Worm (Caenorhabditis elegans): ENCODE data around the gene T24G10.2.

T24G10.2 gene

DNA sequence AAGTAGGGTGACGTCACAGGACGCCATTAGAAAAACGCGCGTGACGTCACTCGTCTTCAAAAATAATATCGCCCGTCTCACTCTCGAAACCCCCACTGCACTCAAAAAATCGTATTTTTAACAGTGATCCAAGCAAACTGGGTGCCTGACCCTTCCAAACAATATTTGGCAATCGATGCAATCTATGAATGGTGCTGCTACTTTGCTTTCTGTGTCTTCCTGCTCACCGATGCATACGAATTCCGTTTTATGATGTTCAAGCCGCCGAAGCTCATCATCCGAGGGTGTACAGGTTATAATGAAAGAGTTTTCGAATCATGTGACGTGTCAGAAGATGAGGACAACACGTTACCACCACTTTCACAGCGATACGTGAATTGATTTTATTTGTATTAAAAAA lies 35.0 kb downstream of the T24G10.2 start, which contains the start of gene W03A5.1:
W03A5.1 (plus strand) TSS at position 301 of the 400 bp plus-strand sequence.
- no peak for TF ChIP-seq ceh-22 (tag; optimal IDR thresholded peaks at IDR 0.05)
- TF ChIP-seq K09A11.1 (tag; optimal IDR thresholded peaks at IDR 0.05; ENCODE audit: insufficient read depth) = no peak
- no peak for TF ChIP-seq ahr-1 (tag; optimal IDR thresholded peaks at IDR 0.05)
- no peak for TF ChIP-seq F13H6.1 (tag; optimal IDR thresholded peaks at IDR 0.05)
- TF ChIP-seq ceh-2 (tag; optimal IDR thresholded peaks at IDR 0.05) = no peak
- TF ChIP-seq hlh-6 (tag; optimal IDR thresholded peaks at IDR 0.05) = no peak
- no peak for TF ChIP-seq ceh-19 (GFP tag; optimal IDR thresholded peaks at IDR 0.05)
- no peak for TF ChIP-seq tbx-2 (tag; optimal IDR thresholded peaks at IDR 0.05)
- no peak for TF ChIP-seq hlh-15 (tag; optimal IDR thresholded peaks at IDR 0.05)
- no peak for TF ChIP-seq sox-2 (GFP tag; IDR thresholded peaks at IDR 0.05)
- no peak for TF ChIP-seq hlh-13 (GFP tag; optimal IDR thresholded peaks at IDR 0.05)
- TF ChIP-seq ceh-14 (tag; optimal IDR thresholded peaks at IDR 0.05) = no peak
- no peak for TF ChIP-seq odd-2 (tag; optimal IDR thresholded peaks at IDR 0.05)
- no peak for TF ChIP-seq ttx-3 (tag; optimal IDR thresholded peaks at IDR 0.05)
- TF ChIP-seq mec-3 (tag; optimal IDR thresholded peaks at IDR 0.05; ENCODE audit: borderline replicate concordance) = no peak
- no peak for TF ChIP-seq ceh-34 (tag; optimal IDR thresholded peaks at IDR 0.05)

DNA sequence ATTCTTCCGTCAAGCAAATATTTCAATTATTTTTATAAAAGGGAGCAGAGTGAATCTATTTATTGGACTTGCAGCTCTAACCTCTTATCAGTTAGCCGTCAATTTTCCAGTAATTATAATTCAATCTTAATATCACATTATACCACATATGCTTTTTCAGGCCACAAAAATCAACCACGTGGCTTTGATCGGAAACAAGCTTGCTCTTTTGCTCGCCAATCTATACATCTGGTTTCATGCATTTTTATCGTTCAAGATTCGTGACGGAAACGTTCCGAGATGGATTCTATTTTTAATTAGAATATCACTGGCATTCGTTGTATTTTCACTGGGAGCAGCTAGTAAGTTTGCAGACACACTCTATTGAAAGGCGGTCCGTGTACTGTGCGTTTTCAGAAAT lies 35.5 kb downstream of the T24G10.2 start:
- TF ChIP-seq dve-1 (tag; optimal IDR thresholded peaks at IDR 0.05) = no peak
- no peak for TF ChIP-seq eyg-1 (tag; optimal IDR thresholded peaks at IDR 0.05)
- no peak for TF ChIP-seq ceh-24 (tag; optimal IDR thresholded peaks at IDR 0.05)
- TF ChIP-seq pha-2 (tag; optimal IDR thresholded peaks at IDR 0.05) = no peak
- no peak for TF ChIP-seq Y22D7AL.16 (tag; optimal IDR thresholded peaks at IDR 0.05)
- no peak for TF ChIP-seq ceh-30 (tag; optimal IDR thresholded peaks at IDR 0.05)
- no peak for TF ChIP-seq fkh-10 (GFP tag; optimal IDR thresholded peaks at IDR 0.05)
- TF ChIP-seq rnt-1 (tag; optimal IDR thresholded peaks at IDR 0.05) = no peak
- no peak for TF ChIP-seq fax-1 (tag; optimal IDR thresholded peaks at IDR 0.05)
- TF ChIP-seq sox-2 (GFP tag; IDR thresholded peaks at IDR 0.05) = no peak
- no peak for TF ChIP-seq elt-4 (tag; optimal IDR thresholded peaks at IDR 0.05)
- no peak for TF ChIP-seq T23F11.4 (GFP tag; optimal IDR thresholded peaks at IDR 0.05)
- TF ChIP-seq pax-1 (tag; optimal IDR thresholded peaks at IDR 0.05) = no peak
- no peak for TF ChIP-seq ceh-18 (tag; optimal IDR thresholded peaks at IDR 0.05)

- TF ChIP-seq nhr-232 (tag; optimal IDR thresholded peaks at IDR 0.05) (no peak), ceh-18 (tag; optimal IDR thresholded peaks at IDR 0.05) (no peak), K02D7.2 (tag; optimal IDR thresholded peaks at IDR 0.05) (no peak), eyg-1 (tag; optimal IDR thresholded peaks at IDR 0.05) (no peak), hlh-6 (tag; optimal IDR thresholded peaks at IDR 0.05) (no peak), ceh-31 (tag; optimal IDR thresholded peaks at IDR 0.05) (no peak), nfya-1 (tag; optimal IDR thresholded peaks at IDR 0.05) (no peak), ceh-34 (tag; optimal IDR thresholded peaks at IDR 0.05) (no peak), lim-6 (tag; optimal IDR thresholded peaks at IDR 0.05) (no peak), hlh-8 (tag; optimal IDR thresholded peaks at IDR 0.05) (no peak), hlh-13 (GFP tag; optimal IDR thresholded peaks at IDR 0.05) (no peak)
Measured at ce11 chrIII:5406314-5406713, 36.2 kb downstream of the T24G10.2 start.

- TF ChIP-seq ceh-6 (GFP tag; optimal IDR thresholded peaks at IDR 0.05) = no peak
- TF ChIP-seq nfya-1 (tag; optimal IDR thresholded peaks at IDR 0.05) = peak; percentile 41
Measured at ce11 chrIII:5405628-5406084, 36.9 kb downstream of the T24G10.2 start, which contains the start of the genes W03A5.2 and Y32H12A.8. Gene W03A5.2 (plus strand): TSS chrIII:5406034. Gene Y32H12A.8 (minus strand): TSS chrIII:5406037.

DNA sequence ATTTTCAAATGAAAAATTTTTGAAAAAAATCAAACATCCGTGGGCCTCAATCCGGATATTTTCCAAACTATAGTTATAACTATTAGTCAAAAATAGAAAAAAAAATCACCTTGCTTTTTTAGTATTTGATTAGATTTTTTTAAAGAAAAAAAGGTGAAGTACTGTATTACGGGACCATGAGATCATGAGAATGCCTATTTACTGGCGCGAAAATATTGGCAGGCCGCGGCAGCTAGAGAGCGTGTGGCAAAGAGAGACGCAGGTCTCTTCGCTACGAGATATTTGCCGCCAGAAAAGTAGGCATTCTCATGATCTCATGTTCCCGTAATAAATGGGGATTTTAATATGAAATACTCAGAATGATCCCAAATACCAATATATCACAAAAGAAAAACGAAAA lies 37.6 kb downstream of the T24G10.2 start:
- TF ChIP-seq hlh-8 (tag; optimal IDR thresholded peaks at IDR 0.05) = no peak
- no peak for TF ChIP-seq ceh-18 (tag; optimal IDR thresholded peaks at IDR 0.05)
- no peak for TF ChIP-seq hlh-30 (tag; optimal IDR thresholded peaks at IDR 0.05; ENCODE audit: insufficient read depth)
- no peak for TF ChIP-seq ceh-2 (tag; optimal IDR thresholded peaks at IDR 0.05)
- TF ChIP-seq pqm-1 (tag; optimal IDR thresholded peaks at IDR 0.05) = no peak
- TF ChIP-seq nhr-11 (tag; optimal IDR thresholded peaks at IDR 0.05) = no peak
- TF ChIP-seq ceh-34 (tag; optimal IDR thresholded peaks at IDR 0.05) = no peak

Data from whole organism, late embryonic.